Worm (Caenorhabditis elegans) whole organism, young adult: ENCODE results near the gene T05C3.6.

ENCODE experiments used
- hmg-20 ChIP-seq: fragments of 200-800 bp; sonication (Bioruptor generic); IDR thresholded peaks from 2 replicates; pipeline ENCODE4 v1.3.6; 2022; ENCODE audit warnings: missing genetic modification reagents, missing genetic modification characterization, missing compliant biosample characterization
- tbx-9 ChIP-seq: sonication (generic microtip); optimal IDR thresholded peaks from 2 replicates; lab custom pipeline; 2016; ENCODE audit warnings: borderline replicate concordance, missing genetic modification characterization, inconsistent platforms, missing compliant biosample characterization
- unc-130 ChIP-seq: sonication (generic microtip); optimal IDR thresholded peaks from 2 replicates; lab custom pipeline; 2016; ENCODE audit warnings: missing genetic modification reagents, missing genetic modification characterization, missing compliant biosample characterization
- ztf-26 ChIP-seq: sonication (generic microtip); optimal IDR thresholded peaks from 2 replicates; lab custom pipeline; 2017; ENCODE audit warnings: missing genetic modification characterization, missing compliant biosample characterization

DNA sequence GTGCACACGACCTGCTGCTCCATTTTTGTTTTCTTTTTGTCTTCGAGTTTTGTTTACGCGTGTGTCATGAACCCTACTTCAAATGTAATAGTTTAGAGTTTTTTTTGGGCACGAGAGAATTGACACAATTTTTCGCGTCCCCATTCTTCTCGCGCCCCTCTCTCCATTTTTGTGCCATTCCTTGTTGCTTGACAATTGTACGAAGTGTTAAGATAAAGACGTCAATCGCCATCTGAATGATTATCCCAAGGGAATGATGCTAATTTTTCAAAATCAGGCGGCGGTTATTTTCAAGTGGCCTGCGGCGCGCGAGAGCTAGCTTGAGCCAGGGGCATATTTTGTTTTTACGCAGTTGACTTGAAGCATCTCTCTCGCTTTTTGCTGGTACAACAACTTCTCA, 47.9 kb upstream of the T05C3.6 start:
- no peak for TF ChIP-seq unc-130
- TF ChIP-seq tbx-9: no peak
- no peak for TF ChIP-seq ztf-26 (tag; lab: Kevin White, UChicago)
- no peak for TF ChIP-seq hmg-20
